Worm (Caenorhabditis elegans) whole organism, L2 larva: Measurements from ENCODE around the gene egl-43.
A peak's percentile ranks its signal among the peaks of the same experiment; 100 is the strongest.

ENCODE experiments used
- C34F6.9 ChIP-seq: fragments of 150-350 bp; optimal IDR thresholded peaks from 2 replicates; lab custom pipeline; 2014; ENCODE audit warnings: missing biosample characterization, missing genetic modification characterization
- F13H6.1 ChIP-seq: sonication (generic microtip); optimal IDR thresholded peaks from 2 replicates; lab custom pipeline; 2016; ENCODE audit warnings: missing genetic modification characterization, missing compliant biosample characterization
- R02D3.7 ChIP-seq: fragments of 150-350 bp; optimal IDR thresholded peaks from 2 replicates; lab custom pipeline; 2014; ENCODE audit warnings: missing biosample characterization, missing genetic modification characterization
- Y55F3AM.14 ChIP-seq: fragments of 200-800 bp; sonication (Bioruptor generic); optimal IDR thresholded peaks from 2 replicates; lab custom pipeline; 2018; ENCODE audit warnings: mild to moderate bottlenecking, missing genetic modification characterization, missing compliant biosample characterization
- ZK546.5 ChIP-seq: sonication (generic microtip); optimal IDR thresholded peaks from 2 replicates; lab custom pipeline; 2017; ENCODE audit warnings: missing biosample characterization, missing genetic modification characterization
- aly-2 ChIP-seq: fragments of 150-350 bp; optimal IDR thresholded peaks from 2 replicates; lab custom pipeline; 2014; ENCODE audit warnings: missing biosample characterization, missing genetic modification characterization
- blmp-1 ChIP-seq: sonication (generic microtip); optimal IDR thresholded peaks from 2 replicates; lab custom pipeline; 2017; ENCODE audit warnings: missing genetic modification characterization, mild to moderate bottlenecking, missing compliant biosample characterization, antibody characterized with exemption, moderate library complexity; ENCODE audit not compliant: insufficient read depth
- ceh-82 ChIP-seq: fragments of 150-350 bp; optimal IDR thresholded peaks from 2 replicates; lab custom pipeline; 2014; ENCODE audit warnings: missing biosample characterization, missing genetic modification characterization
- crh-2 ChIP-seq: sonication (generic microtip); optimal IDR thresholded peaks from 2 replicates; lab custom pipeline; 2017; ENCODE audit warnings: missing biosample characterization, missing genetic modification characterization
- egl-27 ChIP-seq: sonication (generic microtip); optimal IDR thresholded peaks from 3 replicates; lab custom pipeline; 2017; ENCODE audit warnings: missing biosample characterization, missing genetic modification reagents, missing genetic modification characterization
- elt-3 ChIP-seq: sonication (generic microtip); optimal IDR thresholded peaks from 2 replicates; lab custom pipeline; 2017; ENCODE audit warnings: missing biosample characterization, missing genetic modification characterization
- fos-1 ChIP-seq: fragments of 150-350 bp; optimal IDR thresholded peaks from 2 replicates; lab custom pipeline; 2014; ENCODE audit warnings: missing biosample characterization, missing genetic modification characterization
- gmeb-1 ChIP-seq: fragments of 150-350 bp; optimal IDR thresholded peaks from 2 replicates; lab custom pipeline; 2014; ENCODE audit warnings: missing biosample characterization, missing genetic modification characterization
- lin-11 ChIP-seq: fragments of 150-350 bp; sonication (generic microtip); optimal IDR thresholded peaks from 2 replicates; lab custom pipeline; 2014; ENCODE audit warnings: missing biosample characterization, missing genetic modification characterization, inconsistent platforms, mixed read lengths
- lin-13 ChIP-seq: fragments of 150-350 bp; optimal IDR thresholded peaks from 2 replicates; lab custom pipeline; 2014; ENCODE audit warnings: missing biosample characterization, missing genetic modification reagents, missing genetic modification characterization
- lsy-2 ChIP-seq, 2 experiments: fragments of 150-350 bp in 1 of 2; sonication (generic microtip) in 1 of 2; optimal IDR thresholded peaks; 2 replicates each; lab custom pipeline; 2014 to 2017; ENCODE audit warnings: missing biosample characterization in 2 of 2, missing genetic modification characterization in 2 of 2
- mab-5 ChIP-seq: fragments of 150-350 bp; optimal IDR thresholded peaks from 2 replicates; lab custom pipeline; 2014; ENCODE audit warnings: missing biosample characterization, missing genetic modification characterization
- mbf-1 ChIP-seq: sonication (generic microtip); optimal IDR thresholded peaks from 2 replicates; lab custom pipeline; 2017; ENCODE audit warnings: missing biosample characterization, missing genetic modification characterization
- mdl-1 ChIP-seq, 2 experiments: fragments of 150-350 bp in 1 of 2; sonication (generic microtip) in 1 of 2; optimal IDR thresholded peaks; 2 replicates each; lab custom pipeline; 2017; ENCODE audit warnings: missing biosample characterization in 2 of 2, missing genetic modification characterization in 2 of 2
- nhr-10 ChIP-seq: sonication (generic microtip); optimal IDR thresholded peaks from 2 replicates; lab custom pipeline; 2017; ENCODE audit warnings: missing biosample characterization, missing genetic modification characterization
- nhr-129 ChIP-seq: fragments of 150-350 bp; optimal IDR thresholded peaks from 2 replicates; lab custom pipeline; 2014; ENCODE audit warnings: missing biosample characterization, missing genetic modification characterization
- nhr-21 ChIP-seq: fragments of 150-350 bp; optimal IDR thresholded peaks from 2 replicates; lab custom pipeline; 2014; ENCODE audit warnings: missing biosample characterization, missing genetic modification characterization
- nhr-23 ChIP-seq: fragments of 150-350 bp; optimal IDR thresholded peaks from 2 replicates; lab custom pipeline; 2014; ENCODE audit warnings: missing biosample characterization, missing genetic modification reagents, missing genetic modification characterization
- peb-1 ChIP-seq: fragments of 150-350 bp; optimal IDR thresholded peaks from 2 replicates; lab custom pipeline; 2014; ENCODE audit warnings: missing biosample characterization, missing genetic modification characterization
- skn-1 ChIP-seq: sonication (generic microtip); optimal IDR thresholded peaks from 2 replicates; lab custom pipeline; 2017; ENCODE audit warnings: missing biosample characterization, missing genetic modification characterization
- sma-3 ChIP-seq: sonication (generic microtip); optimal IDR thresholded peaks from 2 replicates; lab custom pipeline; 2016; ENCODE audit warnings: missing genetic modification reagents, missing genetic modification characterization, missing compliant biosample characterization
- sma-9 ChIP-seq, 2 experiments: fragments of 150-350 bp in 1 of 2; sonication (generic microtip) in 1 of 2; optimal IDR thresholded peaks; 2 replicates each; lab custom pipeline; 2014 to 2016; ENCODE audit warnings: missing genetic modification characterization in 2 of 2, mild to moderate bottlenecking in 1 of 2, missing biosample characterization in 1 of 2, missing compliant biosample characterization in 1 of 2, missing genetic modification reagents in 1 of 2, moderate library complexity in 1 of 2
- snpc-4 ChIP-seq: fragments of 150-350 bp; optimal IDR thresholded peaks from 2 replicates; lab custom pipeline; 2014; ENCODE audit warnings: missing biosample characterization, missing genetic modification characterization
- unc-55 ChIP-seq: fragments of 150-350 bp; sonication (generic microtip); optimal IDR thresholded peaks from 3 replicates; lab custom pipeline; 2014; ENCODE audit warnings: missing biosample characterization, missing genetic modification reagents, missing genetic modification characterization
- ztf-4 ChIP-seq: fragments of 150-350 bp; optimal IDR thresholded peaks from 2 replicates; lab custom pipeline; 2014; ENCODE audit warnings: missing biosample characterization, missing genetic modification characterization

The egl-43 gene

ce11 chrII:9960127-9960526 is 5.1 kb downstream of the egl-43 start:
- TF ChIP-seq gmeb-1 (tag; lab: Kevin White, UChicago) (no peak), ZK546.5 (no peak), egl-27 (tag; lab: Kevin White, UChicago) (no peak), Y55F3AM.14 (GFP tag; lab: Kevin White, UChicago) (no peak), crh-2 (no peak), skn-1 (tag; lab: Kevin White, UChicago) (no peak), sma-3 (GFP tag; lab: Kevin White, UChicago) (no peak), mdl-1 (tag; optimal IDR thresholded peaks at IDR 0.05; lab: Kevin White, UChicago) (no peak), R02D3.7 (tag; lab: Kevin White, UChicago) (no peak), ceh-82 (tag; lab: Kevin White, UChicago) (no peak), blmp-1 (tag; lab: Kevin White, UChicago) (no peak), aly-2 (tag; lab: Kevin White, UChicago) (no peak), F13H6.1 (no peak)

DNA sequence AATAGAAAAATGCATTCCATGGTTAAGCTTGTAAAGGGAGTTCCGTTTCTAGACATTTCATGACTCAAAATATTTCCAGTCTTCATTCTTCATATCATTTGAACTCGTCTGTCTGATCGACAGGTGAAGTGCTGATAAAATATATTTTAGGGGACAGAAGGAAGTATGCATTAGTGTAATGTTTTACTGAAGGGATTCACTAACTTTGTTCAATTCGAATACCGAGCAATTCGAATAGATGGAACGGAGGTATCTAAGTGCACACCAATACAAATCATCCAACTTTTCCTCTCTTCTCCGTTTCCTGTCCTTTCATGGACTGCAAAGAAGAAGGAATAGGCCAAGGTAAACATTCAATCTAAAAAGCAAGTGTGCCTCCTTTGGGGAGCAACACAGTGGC is 8.8 kb downstream of the egl-43 start:
- no peak for TF ChIP-seq crh-2
- peak; percentile 36 for TF ChIP-seq fos-1
- TF ChIP-seq nhr-21 (tag; lab: Kevin White, UChicago), result no peak

DNA sequence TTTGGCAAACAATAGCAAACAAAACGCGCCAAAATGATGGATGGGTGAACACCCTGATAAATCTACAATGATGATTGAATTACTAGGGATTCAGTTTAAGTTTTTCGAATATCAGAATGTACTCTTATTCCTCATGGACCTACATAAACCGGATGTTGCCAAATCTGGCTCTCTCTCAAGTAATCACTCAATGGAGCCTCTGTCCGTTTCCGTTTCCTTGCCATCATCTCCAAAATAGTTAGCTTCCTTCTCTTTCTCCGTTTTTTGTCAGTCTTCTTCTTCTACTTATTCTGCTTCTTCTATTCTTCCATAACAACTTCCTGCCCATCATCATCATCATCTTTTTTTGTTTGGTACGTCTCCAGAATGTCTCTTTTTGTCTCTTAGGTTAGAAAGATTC is 10.3 kb downstream of the egl-43 start:
- TF ChIP-seq ztf-4 (tag; lab: Kevin White, UChicago) (no peak), elt-3 (tag; lab: Kevin White, UChicago) (no peak), lin-11 (tag; lab: Kevin White, UChicago) (no peak), mdl-1 (tag; optimal IDR thresholded peaks at IDR 0.05; lab: Kevin White, UChicago) (no peak), crh-2 (no peak), mab-5 (no peak), fos-1 (no peak), nhr-129 (tag; lab: Kevin White, UChicago) (no peak), lin-13 (GFP tag; lab: Kevin White, UChicago) (no peak), egl-27 (tag; lab: Kevin White, UChicago) (no peak), snpc-4 (no peak), nhr-23 (tag; lab: Kevin White, UChicago) (no peak), nhr-10 (tag; lab: Kevin White, UChicago) (no peak), peb-1 (tag; lab: Kevin White, UChicago) (no peak), sma-3 (GFP tag; lab: Kevin White, UChicago) (no peak)

DNA sequence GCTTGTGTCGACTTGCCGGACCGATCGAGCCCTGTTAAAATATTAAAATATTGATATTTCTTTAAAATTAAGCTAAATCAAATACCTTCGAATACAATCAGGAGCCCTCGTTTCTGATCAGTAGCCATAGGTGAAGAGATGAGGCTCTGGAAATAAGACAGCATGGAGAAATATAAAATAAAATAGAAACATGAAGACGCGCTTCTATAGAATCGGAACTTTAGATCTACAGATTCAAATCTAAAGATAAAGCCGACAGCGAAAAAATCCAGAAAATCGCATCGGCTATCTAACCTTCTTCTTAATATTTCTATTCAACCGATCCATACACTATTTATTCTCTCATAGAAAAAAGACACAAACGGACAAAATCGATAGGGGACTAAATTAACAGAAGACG is 12.0 kb downstream of the egl-43 start, which contains the start of gene dtmk-1:
dtmk-1 (minus strand) TSS at position 146 of the 400 bp plus-strand sequence.
- TF ChIP-seq sma-9 (GFP tag; optimal IDR thresholded peaks at IDR 0.05; lab: Kevin White, UChicago) (peak; percentile 15), sma-9 (tag; optimal IDR thresholded peaks at IDR 0.05; lab: Kevin White, UChicago) (no peak), unc-55 (GFP tag; lab: Kevin White, UChicago) (no peak)

DNA sequence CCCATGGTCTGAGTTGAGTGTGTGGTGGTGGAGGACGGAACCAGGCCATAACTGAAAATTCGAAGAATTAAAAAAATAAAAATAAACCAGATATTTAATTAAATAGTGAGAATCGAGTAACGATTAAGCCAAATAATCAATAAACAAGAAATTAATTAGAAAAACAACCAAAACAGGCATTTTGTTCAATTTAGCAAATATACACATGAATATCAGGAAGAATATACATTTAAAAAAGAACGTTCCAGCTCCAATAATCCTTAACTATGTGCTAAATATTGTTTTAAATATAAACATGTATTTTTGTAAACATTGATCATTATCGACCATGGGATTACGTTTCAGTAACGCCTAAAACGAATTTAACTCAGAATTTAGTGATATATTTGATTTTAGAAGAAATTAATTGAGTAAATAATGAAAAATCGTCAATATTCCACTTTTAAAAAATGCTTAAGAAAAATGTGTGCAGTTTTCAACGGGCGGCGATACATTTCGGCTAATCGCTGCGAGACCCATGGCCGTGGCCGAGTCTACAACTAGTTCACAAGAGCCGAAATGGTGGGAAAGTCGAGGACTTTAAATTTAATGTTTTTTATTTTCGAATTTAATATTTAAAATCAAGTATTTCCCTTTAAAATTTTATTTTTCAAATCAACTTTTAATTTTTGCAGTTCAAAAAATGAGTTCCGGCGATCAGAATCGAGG is 13.2 kb downstream of the egl-43 start, which contains the start of the genes R53.4 and psf-1:
R53.4 (minus strand) TSS at position 51 of the 708 bp plus-strand sequence.
psf-1 (plus strand) TSS at position 675 of the 708 bp plus-strand sequence.
- TF ChIP-seq nhr-23 (tag; lab: Kevin White, UChicago) (no peak), C34F6.9 (tag; lab: Kevin White, UChicago) (peak; percentile 82), nhr-21 (tag; lab: Kevin White, UChicago) (peak; percentile 34), R02D3.7 (tag; lab: Kevin White, UChicago) (no peak), lin-11 (tag; lab: Kevin White, UChicago) (peak; percentile 54), mab-5 (no peak), crh-2 (peak; percentile 69), lin-13 (GFP tag; lab: Kevin White, UChicago) (peak; percentile 22), sma-9 (GFP tag; optimal IDR thresholded peaks at IDR 0.05; lab: Kevin White, UChicago) (peak; percentile 68), sma-9 (tag; optimal IDR thresholded peaks at IDR 0.05; lab: Kevin White, UChicago) (no peak), nhr-129 (tag; lab: Kevin White, UChicago) (peak; percentile 39), sma-3 (GFP tag; lab: Kevin White, UChicago) (peak; percentile 41), unc-55 (GFP tag; lab: Kevin White, UChicago) (peak; percentile 88), mbf-1 (no peak), F13H6.1 (peak; percentile 31), lsy-2 (tag; optimal IDR thresholded peaks at IDR 0.05; lab: Kevin White, UChicago) (peak; percentile 47 to 87), gmeb-1 (tag; lab: Kevin White, UChicago) (peak; percentile 70), peb-1 (tag; lab: Kevin White, UChicago) (no peak), blmp-1 (tag; lab: Kevin White, UChicago) (peak; percentile 13)
